Fruit fly (Drosophila melanogaster) whole organism, wandering third instar larva: ENCODE measurements around the gene RhoGAP18B.

Experiments used
- fru ChIP-seq: fragments of 200-800 bp; sonication (Bioruptor generic); optimal IDR thresholded peaks from 3 replicates; lab custom pipeline; 2016; ENCODE audit warnings: missing biosample characterization, mild to moderate bottlenecking, missing genetic modification characterization
- rgr ChIP-seq: fragments of 200-800 bp; sonication (Bioruptor generic); optimal IDR thresholded peaks from 3 replicates; lab custom pipeline; 2016; ENCODE audit warnings: missing biosample characterization, mild to moderate bottlenecking, missing genetic modification characterization
- sv ChIP-seq: fragments of 200-800 bp; sonication (Bioruptor generic); optimal IDR thresholded peaks from 3 replicates; lab custom pipeline; 2016; ENCODE audit warnings: missing biosample characterization, missing genetic modification characterization

DNA sequence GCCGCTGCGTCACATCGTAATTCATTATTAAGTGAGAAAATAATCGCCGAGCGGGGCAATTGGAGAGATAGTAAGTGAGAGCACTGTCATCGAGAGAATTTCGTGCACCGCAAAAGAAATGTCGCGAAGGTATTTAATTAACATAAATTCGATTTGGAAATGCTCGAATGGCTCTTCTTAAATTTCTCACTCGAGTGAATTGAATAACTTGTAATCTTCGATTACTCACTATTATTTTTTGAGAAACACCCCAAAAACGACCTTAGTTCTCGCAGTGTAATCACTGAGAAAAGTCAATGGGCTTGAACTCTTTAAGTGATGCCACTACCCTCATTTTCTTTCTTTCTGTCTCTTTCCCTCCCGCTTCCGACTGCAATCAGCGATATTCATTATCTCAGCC is 11.9 kb downstream of the RhoGAP18B start:
- TF ChIP-seq fru (GFP tag; lab: Kevin White, UChicago) (peak; percentile 92), sv (GFP tag; lab: Kevin White, UChicago) (peak; percentile 73), rgr (GFP tag; lab: Kevin White, UChicago) (peak; percentile 89)
